Worm (Caenorhabditis elegans) whole organism, late embryonic: Measurements from ENCODE around the gene F17E9.2.

Experiments used
- ahr-1 ChIP-seq: sonication (generic microtip); optimal IDR thresholded peaks from 2 replicates; lab custom pipeline; 2016; ENCODE audit warnings: missing genetic modification characterization, missing compliant biosample characterization
- ceh-14 ChIP-seq: sonication (generic microtip); optimal IDR thresholded peaks from 2 replicates; lab custom pipeline; 2016; ENCODE audit warnings: missing genotype, missing genetic modification characterization, missing compliant biosample characterization
- ceh-19 ChIP-seq: fragments of 200-800 bp; sonication (Bioruptor generic); optimal IDR thresholded peaks from 2 replicates; lab custom pipeline; 2018; ENCODE audit warnings: mild to moderate bottlenecking, missing genetic modification characterization, missing compliant biosample characterization
- ceh-2 ChIP-seq: sonication (generic microtip); optimal IDR thresholded peaks from 2 replicates; lab custom pipeline; 2016; ENCODE audit warnings: missing genotype, missing genetic modification characterization, missing compliant biosample characterization
- ceh-34 ChIP-seq: sonication (generic microtip); optimal IDR thresholded peaks from 2 replicates; lab custom pipeline; 2016; ENCODE audit warnings: mild to moderate bottlenecking, missing genetic modification characterization, missing compliant biosample characterization
- ceh-45 ChIP-seq: fragments of 200-800 bp; sonication (Bioruptor generic); IDR thresholded peaks from 2 replicates; pipeline ENCODE4 v1.3.6; 2022; ENCODE audit warnings: missing genetic modification reagents, missing genetic modification characterization, missing compliant biosample characterization
- ceh-6 ChIP-seq: fragments of 200-800 bp; sonication (Bioruptor generic); optimal IDR thresholded peaks from 2 replicates; lab custom pipeline; 2018; ENCODE audit warnings: mild to moderate bottlenecking, missing genetic modification characterization, missing compliant biosample characterization
- ceh-9 ChIP-seq: sonication (generic microtip); optimal IDR thresholded peaks from 2 replicates; lab custom pipeline; 2016; ENCODE audit warnings: mild to moderate bottlenecking, missing genetic modification characterization, inconsistent platforms, missing compliant biosample characterization
- che-1 ChIP-seq: sonication (generic microtip); optimal IDR thresholded peaks from 2 replicates; lab custom pipeline; 2016; ENCODE audit warnings: mild to moderate bottlenecking, missing genetic modification characterization, missing compliant biosample characterization
- dve-1 ChIP-seq: sonication (generic microtip); optimal IDR thresholded peaks from 2 replicates; lab custom pipeline; 2017; ENCODE audit warnings: antibody characterized with exemption, mild to moderate bottlenecking, missing genetic modification characterization, missing compliant biosample characterization
- elt-2 ChIP-seq: sonication (generic microtip); optimal IDR thresholded peaks from 2 replicates; lab custom pipeline; 2016; ENCODE audit warnings: missing genetic modification reagents, missing genetic modification characterization, missing compliant biosample characterization
- ets-4 ChIP-seq: sonication (generic microtip); optimal IDR thresholded peaks from 2 replicates; lab custom pipeline; 2016; ENCODE audit warnings: missing genetic modification characterization, missing compliant biosample characterization
- eyg-1 ChIP-seq: sonication (generic microtip); optimal IDR thresholded peaks from 2 replicates; lab custom pipeline; 2016; ENCODE audit warnings: missing genotype, missing genetic modification characterization, missing compliant biosample characterization
- hlh-6 ChIP-seq: sonication (generic microtip); optimal IDR thresholded peaks from 2 replicates; lab custom pipeline; 2016; ENCODE audit warnings: missing genotype, missing genetic modification characterization, missing compliant biosample characterization
- mec-3 ChIP-seq: sonication (generic microtip); optimal IDR thresholded peaks from 2 replicates; lab custom pipeline; 2016; ENCODE audit warnings: borderline replicate concordance, missing genetic modification characterization, missing compliant biosample characterization
- nfya-1 ChIP-seq: sonication (generic microtip); optimal IDR thresholded peaks from 2 replicates; lab custom pipeline; 2017; ENCODE audit warnings: missing genetic modification characterization, mild to moderate bottlenecking, missing compliant biosample characterization, antibody characterized with exemption, moderate library complexity
- nhr-232 ChIP-seq: sonication (generic microtip); optimal IDR thresholded peaks from 2 replicates; lab custom pipeline; 2016; ENCODE audit warnings: missing genetic modification characterization, missing compliant biosample characterization
- odd-2 ChIP-seq: sonication (generic microtip); optimal IDR thresholded peaks from 2 replicates; lab custom pipeline; 2017; ENCODE audit warnings: antibody characterized with exemption, mild to moderate bottlenecking, missing genetic modification characterization, missing compliant biosample characterization
- pag-3 ChIP-seq: sonication (generic microtip); optimal IDR thresholded peaks from 2 replicates; lab custom pipeline; 2016; ENCODE audit warnings: missing compliant biosample characterization, missing genetic modification characterization, borderline replicate concordance
- pat-9 ChIP-seq: fragments of 200-800 bp; sonication (Bioruptor generic); optimal IDR thresholded peaks from 2 replicates; lab custom pipeline; 2018; ENCODE audit warnings: mild to moderate bottlenecking, missing genetic modification characterization, moderate library complexity, missing compliant biosample characterization
- pha-2 ChIP-seq: sonication (generic microtip); optimal IDR thresholded peaks from 2 replicates; lab custom pipeline; 2017; ENCODE audit warnings: mild to moderate bottlenecking, missing genetic modification characterization, missing compliant biosample characterization
- ref-2 ChIP-seq: sonication (generic microtip); optimal IDR thresholded peaks from 2 replicates; lab custom pipeline; 2016; ENCODE audit warnings: missing genetic modification characterization, missing compliant biosample characterization
- rnt-1 ChIP-seq: sonication (generic microtip); optimal IDR thresholded peaks from 2 replicates; lab custom pipeline; 2016; ENCODE audit warnings: missing genetic modification characterization, missing compliant biosample characterization
- sdc-2 ChIP-seq: sonication (generic microtip); optimal IDR thresholded peaks from 2 replicates; lab custom pipeline; 2016; ENCODE audit warnings: missing genotype, missing genetic modification characterization, missing compliant biosample characterization
- sox-4 ChIP-seq: sonication (generic microtip); optimal IDR thresholded peaks from 2 replicates; lab custom pipeline; 2017; ENCODE audit warnings: mild to moderate bottlenecking, missing genetic modification characterization, inconsistent platforms, missing compliant biosample characterization
- syd-9 ChIP-seq: sonication (generic microtip); optimal IDR thresholded peaks from 2 replicates; lab custom pipeline; 2016; ENCODE audit warnings: mild to moderate bottlenecking, missing genetic modification characterization, moderate library complexity, missing compliant biosample characterization
- tbx-2 ChIP-seq: sonication (generic microtip); optimal IDR thresholded peaks from 2 replicates; lab custom pipeline; 2016; ENCODE audit warnings: missing genetic modification characterization, missing compliant biosample characterization
- ttx-3 ChIP-seq: sonication (generic microtip); optimal IDR thresholded peaks from 2 replicates; lab custom pipeline; 2016; ENCODE audit warnings: missing genetic modification reagents, missing genetic modification characterization, missing compliant biosample characterization
- unc-3 ChIP-seq, 2 experiments: fragments of 200-800 bp in 1 of 2; sonication (Bioruptor generic) in 1 of 2; sonication (generic microtip) in 1 of 2; conservative IDR thresholded peaks in 1 of 2; optimal IDR thresholded peaks in 1 of 2; 2 replicates each; pipeline versions ENCODE4 v1.3.6 to Lab custom; 2016 to 2022; ENCODE audit warnings: missing compliant biosample characterization in 2 of 2, missing genetic modification characterization in 2 of 2, missing genetic modification reagents in 1 of 2
- unc-42 ChIP-seq: sonication (generic microtip); optimal IDR thresholded peaks from 2 replicates; lab custom pipeline; 2016; ENCODE audit warnings: missing genotype, missing genetic modification characterization, missing compliant biosample characterization

F17E9.2 gene

ce11 chrIV:8379278-8379677 lies 23.6 kb downstream of the F17E9.2 start, which contains the start of gene nap-1:
Gene nap-1 (minus strand): TSS chrIV:8379319.
- TF ChIP-seq ceh-34 (tag; lab: Kevin White, UChicago) (no peak), ceh-19 (no peak), elt-2 (peak; percentile 11), nfya-1 (tag; lab: Kevin White, UChicago) (peak; percentile 40), mec-3 (no peak), nhr-232 (tag; lab: Kevin White, UChicago) (no peak), sox-4 (no peak)

- TF ChIP-seq ceh-19 (no peak), odd-2 (tag; lab: Kevin White, UChicago) (no peak), dve-1 (tag; lab: Kevin White, UChicago) (no peak), ceh-14 (no peak), ceh-45 (GFP tag; lab: Robert Waterston, UW) (no peak), pat-9 (tag; lab: Kevin White, UChicago) (no peak)
- TF ChIP-seq, all 69 proteins: peak for 0
Observed at ce11 chrIV:8379683-8380082, 24.0 kb downstream of the F17E9.2 start, which contains the start of gene praf-3. Gene praf-3 (plus strand): TSS chrIV:8379983.

ce11 chrIV:8380266-8380850 lies 24.7 kb downstream of the F17E9.2 start:
- TF ChIP-seq rnt-1 (tag; lab: Kevin White, UChicago): no peak
- TF ChIP-seq ceh-6 (GFP tag; lab: Kevin White, UChicago): no peak
- TF ChIP-seq ceh-9 (tag; lab: Kevin White, UChicago): no peak
- no peak for TF ChIP-seq ceh-2 (tag; lab: Kevin White, UChicago)
- TF ChIP-seq elt-2: peak; percentile 87
- no peak for TF ChIP-seq ref-2 (tag; lab: Kevin White, UChicago)
- TF ChIP-seq, all 69 proteins: peak for 1

ce11 chrIV:8382695-8383094 lies 27.0 kb downstream of the F17E9.2 start, which contains the start of gene D2096.9:
Gene D2096.9 (minus strand): TSS chrIV:8382795.
- no peak for TF ChIP-seq pag-3 (tag; lab: Kevin White, UChicago)
- TF ChIP-seq ceh-14: no peak
- no peak for TF ChIP-seq unc-3 (GFP tag; conservative IDR thresholded peaks at IDR 0.05; lab: Robert Waterston, UW)
- TF ChIP-seq unc-3 (tag; optimal IDR thresholded peaks at IDR 0.05; lab: Kevin White, UChicago): no peak
- no peak for TF ChIP-seq eyg-1 (tag; lab: Kevin White, UChicago)
- TF ChIP-seq tbx-2 (tag; lab: Kevin White, UChicago): no peak
- TF ChIP-seq sdc-2 (tag; lab: Kevin White, UChicago): no peak
- no peak for TF ChIP-seq ttx-3 (tag; lab: Kevin White, UChicago)
- no peak for TF ChIP-seq ahr-1 (tag; lab: Kevin White, UChicago)
- TF ChIP-seq hlh-6 (tag; lab: Kevin White, UChicago): no peak

ce11 chrIV:8384737-8385136 lies 29.0 kb downstream of the F17E9.2 start:
- no peak for TF ChIP-seq sdc-2 (tag; lab: Kevin White, UChicago)
- TF ChIP-seq nhr-232 (tag; lab: Kevin White, UChicago): no peak
- TF ChIP-seq unc-42 (tag; lab: Kevin White, UChicago): no peak

ce11 chrIV:8385662-8386061 lies 30.0 kb downstream of the F17E9.2 start:
- TF ChIP-seq pha-2 (tag; lab: Kevin White, UChicago): no peak
- TF ChIP-seq ceh-14: no peak
- peak; percentile 45 for TF ChIP-seq unc-42 (tag; lab: Kevin White, UChicago)
- TF ChIP-seq ceh-9 (tag; lab: Kevin White, UChicago): no peak
- no peak for TF ChIP-seq che-1 (tag; lab: Kevin White, UChicago)
- no peak for TF ChIP-seq sdc-2 (tag; lab: Kevin White, UChicago)
- no peak for TF ChIP-seq syd-9 (tag; lab: Kevin White, UChicago)
- no peak for TF ChIP-seq ets-4 (tag; lab: Kevin White, UChicago)
